Fruit fly (Drosophila melanogaster) whole organism, embryonic: ENCODE measurements around the gene GstT4.
A peak's percentile ranks its signal among the peaks of the same experiment; 100 is the strongest.

Experiments
- Adf1 ChIP-seq: fragments of 200-800 bp; sonication (Bioruptor generic); IDR thresholded peaks from 2 replicates; pipeline ENCODE4 v1.3.6; 2022; ENCODE audit warnings: missing biosample characterization, missing genetic modification characterization
- CG1024 ChIP-seq: fragments of 200-800 bp; sonication (Bioruptor generic); IDR thresholded peaks from 2 replicates; pipeline ENCODE4 v1.3.6; 2022; ENCODE audit warnings: missing biosample characterization, missing genetic modification characterization
- CG10543 ChIP-seq: fragments of 200-800 bp; sonication (Bioruptor generic); optimal IDR thresholded peaks from 3 replicates; lab custom pipeline; 2017; ENCODE audit warnings: missing biosample characterization, mild to moderate bottlenecking, missing genetic modification characterization, moderate library complexity
- CG11560 ChIP-seq: fragments of 200-800 bp; sonication (Bioruptor generic); IDR thresholded peaks from 3 replicates; pipeline ENCODE4 v1.3.6; 2022; ENCODE audit warnings: missing biosample characterization, missing genetic modification characterization
- CG12299 ChIP-seq: fragments of 200-800 bp; sonication (Bioruptor generic); optimal IDR thresholded peaks from 2 replicates; lab custom pipeline; 2018; ENCODE audit warnings: missing biosample characterization, mild to moderate bottlenecking, missing genetic modification characterization
- CG1233 ChIP-seq: fragments of 200-800 bp; sonication (Bioruptor generic); optimal IDR thresholded peaks from 4 replicates; lab custom pipeline; 2018; ENCODE audit warnings: missing biosample characterization, mild to moderate bottlenecking, missing genetic modification characterization
- CG13123 ChIP-seq: fragments of 200-800 bp; sonication (Bioruptor generic); optimal IDR thresholded peaks from 2 replicates; lab custom pipeline; 2016; ENCODE audit warnings: missing biosample characterization, missing genetic modification characterization
- CG13894 ChIP-seq: fragments of 200-800 bp; sonication (Bioruptor generic); optimal IDR thresholded peaks from 3 replicates; lab custom pipeline; 2018; ENCODE audit warnings: missing biosample characterization, mild to moderate bottlenecking, missing genetic modification characterization, moderate library complexity
- CG1647 ChIP-seq: fragments of 200-800 bp; sonication (Bioruptor generic); optimal IDR thresholded peaks from 3 replicates; lab custom pipeline; 2016; ENCODE audit warnings: missing biosample characterization, missing genetic modification characterization
- CG18476 ChIP-seq: fragments of 200-800 bp; sonication (Bioruptor generic); optimal IDR thresholded peaks from 2 replicates; lab custom pipeline; 2016; ENCODE audit warnings: missing biosample characterization, mild to moderate bottlenecking, missing genetic modification characterization
- CG18764 ChIP-seq: fragments of 200-800 bp; sonication (Bioruptor generic); optimal IDR thresholded peaks from 3 replicates; lab custom pipeline; 2016; ENCODE audit warnings: missing biosample characterization, missing genetic modification characterization
- CG2678 ChIP-seq: fragments of 200-800 bp; sonication (Bioruptor generic); optimal IDR thresholded peaks from 3 replicates; lab custom pipeline; 2019; ENCODE audit warnings: missing biosample characterization, mild to moderate bottlenecking, missing genetic modification characterization, moderate library complexity
- CG31365 ChIP-seq: fragments of 200-800 bp; sonication (Bioruptor generic); optimal IDR thresholded peaks from 2 replicates; lab custom pipeline; 2018; ENCODE audit warnings: missing biosample characterization, mild to moderate bottlenecking, missing genetic modification characterization
- CG34422 ChIP-seq: fragments of 200-800 bp; sonication (Bioruptor generic); IDR thresholded peaks from 3 replicates; pipeline ENCODE4 v1.3.6; 2022; ENCODE audit warnings: missing biosample characterization, missing genetic modification characterization
- CG4404 ChIP-seq: fragments of 200-800 bp; sonication (Bioruptor generic); IDR thresholded peaks from 2 replicates; pipeline ENCODE4 v1.3.6; 2022; ENCODE audit warnings: missing biosample characterization, missing genetic modification characterization
- CG4707 ChIP-seq: fragments of 200-800 bp; sonication (Bioruptor generic); optimal IDR thresholded peaks from 2 replicates; lab custom pipeline; 2018; ENCODE audit warnings: missing biosample characterization, mild to moderate bottlenecking, missing genetic modification characterization, moderate library complexity
- CG5180 ChIP-seq: fragments of 200-800 bp; sonication (Bioruptor generic); optimal IDR thresholded peaks from 3 replicates; lab custom pipeline; 2017; ENCODE audit warnings: missing biosample characterization, missing genetic modification characterization, mild to moderate bottlenecking, moderate library complexity, missing genetic modification reagents
- CG5953 ChIP-seq: fragments of 200-800 bp; sonication (Bioruptor generic); IDR thresholded peaks from 2 replicates; pipeline ENCODE4 v1.3.6; 2022; ENCODE audit warnings: missing biosample characterization, missing genetic modification characterization
- CG6854 ChIP-seq: fragments of 200-800 bp; sonication (Bioruptor generic); optimal IDR thresholded peaks from 3 replicates; lab custom pipeline; 2017; ENCODE audit warnings: missing biosample characterization, mild to moderate bottlenecking, missing genetic modification characterization
- CG7357 ChIP-seq: fragments of 200-800 bp; sonication (Bioruptor generic); IDR thresholded peaks from 3 replicates; pipeline ENCODE4 v1.3.6; 2022; ENCODE audit warnings: missing biosample characterization, missing genetic modification characterization
- CG8765 ChIP-seq: fragments of 200-800 bp; sonication (Bioruptor generic); IDR thresholded peaks from 2 replicates; pipeline ENCODE4 v1.3.6; 2022; ENCODE audit warnings: missing biosample characterization, missing genetic modification characterization
- CG9817 ChIP-seq: fragments of 200-800 bp; sonication (Bioruptor generic); optimal IDR thresholded peaks from 2 replicates; lab custom pipeline; 2018; ENCODE audit warnings: missing biosample characterization, mild to moderate bottlenecking, missing genetic modification characterization, moderate library complexity
- CHES-1-like ChIP-seq: fragments of 200-800 bp; sonication (Bioruptor generic); optimal IDR thresholded peaks from 2 replicates; lab custom pipeline; 2016; ENCODE audit warnings: missing biosample characterization, missing genetic modification characterization
- CTCF ChIP-seq: fragments of 200-800 bp; sonication (Bioruptor generic); optimal IDR thresholded peaks from 2 replicates; lab custom pipeline; 2017; ENCODE audit warnings: missing biosample characterization, mild to moderate bottlenecking, missing genetic modification characterization, moderate library complexity
- Doc2 ChIP-seq: fragments of 200-800 bp; sonication (Bioruptor generic); IDR thresholded peaks from 2 replicates; pipeline ENCODE4 v1.3.6; 2022; ENCODE audit warnings: missing biosample characterization, missing genetic modification characterization
- Fer1 ChIP-seq: fragments of 200-800 bp; sonication (Bioruptor generic); optimal IDR thresholded peaks from 2 replicates; lab custom pipeline; 2017; ENCODE audit warnings: missing biosample characterization, mild to moderate bottlenecking, missing genetic modification characterization
- HmgZ ChIP-seq: fragments of 200-800 bp; sonication (Bioruptor generic); optimal IDR thresholded peaks from 2 replicates; lab custom pipeline; 2018; ENCODE audit warnings: missing biosample characterization, mild to moderate bottlenecking, missing genetic modification characterization
- Rx ChIP-seq: fragments of 200-800 bp; sonication (Bioruptor generic); IDR thresholded peaks from 2 replicates; pipeline ENCODE4 v1.3.6; 2022; ENCODE audit warnings: missing biosample characterization, missing genetic modification characterization
- Sry-β ChIP-seq: fragments of 200-800 bp; sonication (Bioruptor generic); optimal IDR thresholded peaks from 2 replicates; lab custom pipeline; 2018; ENCODE audit warnings: missing biosample characterization, mild to moderate bottlenecking, missing genetic modification characterization, moderate library complexity
- Sry-δ ChIP-seq: fragments of 200-800 bp; sonication (Bioruptor generic); optimal IDR thresholded peaks from 2 replicates; lab custom pipeline; 2016; ENCODE audit warnings: missing biosample characterization, missing genetic modification characterization
- TFAM ChIP-seq: fragments of 200-800 bp; sonication (Bioruptor generic); optimal IDR thresholded peaks from 2 replicates; lab custom pipeline; 2017; ENCODE audit warnings: missing biosample characterization, missing genetic modification characterization, inconsistent platforms
- ash1 ChIP-seq: fragments of 200-800 bp; sonication (Bioruptor generic); optimal IDR thresholded peaks from 2 replicates; lab custom pipeline; 2018; ENCODE audit warnings: missing biosample characterization, mild to moderate bottlenecking, missing genetic modification characterization
- ato ChIP-seq: fragments of 200-800 bp; sonication (Bioruptor generic); IDR thresholded peaks from 2 replicates; pipeline ENCODE4 v1.3.6; 2022; ENCODE audit warnings: missing biosample characterization, missing genetic modification characterization; ENCODE audit not compliant: partially characterized antibody
- az2 ChIP-seq: fragments of 200-800 bp; sonication (Bioruptor generic); optimal IDR thresholded peaks from 3 replicates; lab custom pipeline; 2016; ENCODE audit warnings: missing biosample characterization, missing genetic modification characterization
- croc ChIP-seq: fragments of 200-800 bp; sonication (Bioruptor generic); conservative IDR thresholded peaks from 3 replicates; pipeline ENCODE4 v1.3.6; 2022; ENCODE audit warnings: missing biosample characterization, missing genetic modification characterization
- crp ChIP-seq, 2 experiments: fragments of 200-800 bp; sonication (Bioruptor generic); optimal IDR thresholded peaks; 2 replicates in 1 of 2; 3 replicates in 1 of 2; lab custom pipeline; 2017; ENCODE audit warnings: missing biosample characterization in 2 of 2, missing genetic modification characterization in 2 of 2, mild to moderate bottlenecking in 1 of 2, moderate library complexity in 1 of 2
- dimm ChIP-seq: fragments of 200-800 bp; sonication (Bioruptor generic); IDR thresholded peaks from 2 replicates; pipeline ENCODE4 v1.3.6; 2022; ENCODE audit warnings: missing biosample characterization, missing genetic modification characterization
- dpn ChIP-seq, 2 experiments: fragments of 200-800 bp; sonication (Bioruptor generic); optimal IDR thresholded peaks; 3 replicates each; lab custom pipeline; 2016; ENCODE audit warnings: missing biosample characterization in 2 of 2, missing genetic modification characterization in 2 of 2
- ftz-f1 ChIP-seq: fragments of 200-800 bp; sonication (Bioruptor generic); optimal IDR thresholded peaks from 2 replicates; lab custom pipeline; 2016; ENCODE audit warnings: missing biosample characterization, missing genetic modification characterization
- grn ChIP-seq: fragments of 200-800 bp; sonication (Bioruptor generic); optimal IDR thresholded peaks from 3 replicates; lab custom pipeline; 2017; ENCODE audit warnings: missing biosample characterization, missing genetic modification characterization
- h ChIP-seq: fragments of >200 bp; optimal IDR thresholded peaks from 2 replicates; lab custom pipeline; 2017
- hb ChIP-seq: fragments of 200-800 bp; sonication (Bioruptor generic); IDR thresholded peaks from 3 replicates; pipeline ENCODE4 v1.3.6; 2022; ENCODE audit warnings: missing biosample characterization, missing genetic modification characterization; ENCODE audit not compliant: partially characterized antibody
- onecut ChIP-seq: fragments of 200-800 bp; sonication (Bioruptor generic); IDR thresholded peaks from 2 replicates; pipeline ENCODE4 v1.3.6; 2022; ENCODE audit warnings: missing biosample characterization, missing genetic modification characterization
- salm ChIP-seq: fragments of 200-800 bp; sonication (Bioruptor generic); optimal IDR thresholded peaks from 2 replicates; lab custom pipeline; 2018; ENCODE audit warnings: missing biosample characterization, mild to moderate bottlenecking, missing genetic modification characterization
- slp2 ChIP-seq: fragments of 200-800 bp; sonication (Bioruptor generic); optimal IDR thresholded peaks from 2 replicates; lab custom pipeline; 2016; ENCODE audit warnings: missing biosample characterization, missing genetic modification characterization
- sr ChIP-seq: fragments of 200-800 bp; sonication (Bioruptor generic); IDR thresholded peaks from 3 replicates; pipeline ENCODE4 v1.3.6; 2022; ENCODE audit warnings: missing biosample characterization, missing genetic modification characterization
- stwl ChIP-seq: fragments of 200-800 bp; sonication (Bioruptor generic); optimal IDR thresholded peaks from 3 replicates; lab custom pipeline; 2018; ENCODE audit warnings: missing biosample characterization, mild to moderate bottlenecking, missing genetic modification characterization, moderate library complexity
- tgo ChIP-seq: fragments of 200-800 bp; sonication (Bioruptor generic); IDR thresholded peaks from 3 replicates; pipeline ENCODE4 v1.3.6; 2022; ENCODE audit warnings: missing biosample characterization, missing genetic modification characterization
- wek ChIP-seq: fragments of 200-800 bp; sonication (Bioruptor generic); optimal IDR thresholded peaks from 3 replicates; lab custom pipeline; 2018; ENCODE audit warnings: missing biosample characterization, mild to moderate bottlenecking, missing genetic modification characterization, moderate library complexity

The GstT4 gene

DNA sequence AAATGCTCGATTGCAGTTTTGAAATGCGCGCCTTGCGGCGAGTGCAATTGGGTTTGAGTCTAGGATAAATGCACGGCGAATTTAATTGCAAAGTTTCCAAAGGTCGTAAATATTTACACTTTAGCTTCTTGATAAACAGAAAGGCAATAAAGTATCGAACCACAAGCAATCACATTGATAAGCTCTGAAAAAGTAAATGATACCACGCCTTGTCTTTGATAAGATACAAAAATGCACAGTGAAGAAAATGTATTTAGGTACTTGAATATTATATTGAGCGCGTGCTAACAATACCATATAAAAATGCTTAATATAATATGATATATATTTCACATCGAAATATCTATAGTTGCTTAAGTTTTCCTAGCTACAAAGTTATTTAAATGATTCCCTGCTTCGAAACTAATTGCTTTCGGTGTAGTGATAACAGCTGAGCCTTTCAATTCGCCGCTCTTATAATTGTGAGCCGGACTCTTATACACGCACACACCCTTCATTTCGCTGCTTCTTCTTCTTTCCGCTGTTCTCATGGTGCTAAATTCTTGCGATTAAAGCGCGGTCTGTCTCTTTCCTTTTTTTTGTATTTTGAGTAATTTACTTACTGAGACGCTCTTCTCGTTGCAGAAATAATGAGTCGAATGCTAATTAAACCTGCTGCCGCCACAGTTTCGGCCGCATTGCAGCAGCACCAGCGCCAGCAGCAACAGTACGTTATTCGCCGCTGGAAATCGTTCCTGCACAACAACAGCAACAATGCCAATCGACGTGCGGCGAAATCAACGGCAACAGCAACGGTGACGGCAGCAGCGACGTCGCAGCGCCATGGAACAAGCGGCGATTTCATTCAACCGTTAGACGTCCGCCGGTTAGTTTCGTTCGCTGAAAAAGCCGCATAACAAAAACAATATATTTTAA is 31.1 kb upstream of the GstT4 start (continued):
- no peak for TF ChIP-seq ash1 (GFP tag; lab: Kevin White, UChicago)
- TF ChIP-seq az2: peak; percentile 85
- peak; percentile 6 for TF ChIP-seq CG4707 (GFP tag; lab: Kevin White, UChicago)
- TF ChIP-seq CG34422 (GFP tag; lab: Robert Waterston, UW): peak; percentile 81
- TF ChIP-seq dimm (GFP tag; lab: Robert Waterston, UW): no peak; the same call in 1 of the 2 replicates
- peak; percentile 80 for TF ChIP-seq CG2678 (tag; lab: Kevin White, UChicago)
- TF ChIP-seq sr (GFP tag; lab: Robert Waterston, UW): no peak
- no peak for TF ChIP-seq CG11560
- TF ChIP-seq tgo (GFP tag; lab: Robert Waterston, UW): peak; percentile 81
- peak; percentile 75 for TF ChIP-seq CG6854 (GFP tag; lab: Kevin White, UChicago)
- peak; percentile 92 for TF ChIP-seq Adf1 (GFP tag; lab: Robert Waterston, UW)
- peak; percentile 33 for TF ChIP-seq slp2 (GFP tag; lab: Kevin White, UChicago)
- TF ChIP-seq CHES-1-like (GFP tag; lab: Kevin White, UChicago): peak; percentile 17
- no peak for TF ChIP-seq ftz-f1 (GFP tag; lab: Kevin White, UChicago)
- TF ChIP-seq Sry-β (GFP tag; lab: Kevin White, UChicago): peak; percentile 41
- TF ChIP-seq CG18764 (GFP tag; lab: Kevin White, UChicago): peak; percentile 72
- no peak for TF ChIP-seq ato (GFP tag; lab: Robert Waterston, UW)
- TF ChIP-seq CG18476: peak; percentile 77
- peak; percentile 53 to 82 for TF ChIP-seq dpn (GFP tag; optimal IDR thresholded peaks at IDR 0.05; lab: Kevin White, UChicago)
- peak; percentile 22 for TF ChIP-seq TFAM
- TF ChIP-seq CG13123 (GFP tag; lab: Kevin White, UChicago): peak; percentile 70
- no peak for TF ChIP-seq hb (GFP tag; lab: Robert Waterston, UW)
- peak; percentile 61; the same call in 1 of the 2 replicates for TF ChIP-seq CG1024 (GFP tag; lab: Robert Waterston, UW)
- TF ChIP-seq CG10543: peak; percentile 60
- peak; percentile 35 for TF ChIP-seq CTCF
- TF ChIP-seq CG1233 (GFP tag; lab: Kevin White, UChicago): peak; percentile 56
- peak; percentile 86 for TF ChIP-seq Fer1 (GFP tag; lab: Kevin White, UChicago)
- TF ChIP-seq CG5180 (GFP tag; lab: Kevin White, UChicago): peak; percentile 64
- TF ChIP-seq Rx: peak; percentile 66
- peak; percentile 64 for TF ChIP-seq CG13894 (tag; lab: Kevin White, UChicago)
- peak; percentile 41; the same call in 1 of the 2 replicates for TF ChIP-seq CG8765 (GFP tag; lab: Robert Waterston, UW)
- TF ChIP-seq grn (GFP tag; lab: Kevin White, UChicago): peak; percentile 74
- TF ChIP-seq CG9817: peak; percentile 71
- TF ChIP-seq h (lab: Kevin White, UChicago): no peak
- TF ChIP-seq crp (GFP tag; optimal IDR thresholded peaks at IDR 0.05; lab: Kevin White, UChicago): peak in 1 of 2 experiments; percentile 76
- peak; percentile 29 for TF ChIP-seq CG1647
- TF ChIP-seq onecut: peak; percentile 32; the same call in 1 of the 2 replicates
- peak; percentile 57 for TF ChIP-seq CG4404 (GFP tag; lab: Robert Waterston, UW)
- peak; percentile 85 for TF ChIP-seq HmgZ (tag; lab: Kevin White, UChicago)
- peak; percentile 79 for TF ChIP-seq salm (tag; lab: Kevin White, UChicago)
- TF ChIP-seq croc (GFP tag; lab: Robert Waterston, UW): peak; percentile 43; the same call in 1 of the 3 replicates
- TF ChIP-seq Doc2 (GFP tag; lab: Robert Waterston, UW): no peak
- TF ChIP-seq CG5953 (GFP tag; lab: Robert Waterston, UW): peak; percentile 67; the same call in 1 of the 2 replicates
- peak; percentile 36 for TF ChIP-seq wek
- TF ChIP-seq CG31365: peak; percentile 40
- peak; percentile 10 for TF ChIP-seq stwl (tag; lab: Kevin White, UChicago)
- TF ChIP-seq CG7357 (GFP tag; lab: Robert Waterston, UW): peak; percentile 61; the same call in 1 of the 3 replicates
- no peak for TF ChIP-seq Sry-δ (GFP tag; lab: Kevin White, UChicago)
- peak; percentile 74 for TF ChIP-seq CG12299 (tag; lab: Kevin White, UChicago)
